Fruit fly (Drosophila melanogaster): Measurements from ENCODE around the gene CG17612.

CG17612 gene

DNA sequence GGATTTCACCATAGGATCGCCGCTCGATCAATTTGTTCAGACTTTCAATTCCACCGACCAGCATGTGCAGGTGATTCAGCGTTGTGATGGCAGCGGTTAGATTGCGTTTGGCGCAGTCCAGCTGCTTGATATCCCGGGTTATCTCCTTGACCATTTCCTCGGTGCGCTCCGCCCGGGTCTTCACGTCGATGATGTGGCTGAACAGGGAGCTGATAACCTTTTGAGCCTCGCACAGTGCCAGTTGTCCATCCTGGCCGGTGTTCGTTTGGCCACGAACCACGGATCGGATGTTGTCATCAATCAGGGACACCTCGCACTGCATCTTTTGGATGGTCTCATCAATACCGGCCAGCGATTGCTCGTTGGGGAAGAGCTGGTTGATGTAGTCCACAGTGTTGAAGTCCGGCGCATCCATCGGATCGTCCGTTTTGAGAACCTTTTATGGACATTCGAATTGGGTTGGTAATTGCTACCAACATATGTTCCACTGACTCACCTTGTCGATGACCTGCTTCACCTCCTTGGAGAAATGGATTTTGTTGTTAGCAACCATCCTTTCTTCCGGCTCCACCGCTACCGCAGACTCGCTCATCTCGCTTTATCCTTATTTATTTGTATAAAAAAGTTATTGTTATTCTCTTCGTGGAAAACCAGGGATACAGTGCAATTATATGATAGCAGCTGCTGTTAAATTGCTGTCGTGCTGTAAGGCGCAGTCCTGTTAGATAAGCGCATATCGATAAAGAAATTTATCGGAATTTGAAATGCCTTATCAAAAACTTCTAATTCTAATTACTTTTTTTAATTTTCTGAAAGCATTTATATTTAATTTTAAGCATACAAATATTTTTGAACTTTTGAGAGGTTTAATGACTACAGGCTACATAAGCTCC lies 3.1 kb upstream of the CG17612 start, which contains the start of gene Vps53:
Gene Vps53, minus strand, starts transcription at position 676 of the 893 bp plus-strand sequence.
- TF ChIP-seq Crg-1 (GFP tag; optimal IDR thresholded peaks at IDR 0.05): no peak
- TF ChIP-seq bab1 (GFP tag; optimal IDR thresholded peaks at IDR 0.05): no peak
- no peak for TF ChIP-seq cnc (optimal IDR thresholded peaks at IDR 0.05)
- TF ChIP-seq CG14711 (tag; optimal IDR thresholded peaks at IDR 0.05): no peak
- no peak for TF ChIP-seq CG7045 (GFP tag; optimal IDR thresholded peaks at IDR 0.05)
- no peak for TF ChIP-seq CG12768 (GFP tag; optimal IDR thresholded peaks at IDR 0.05)
- TF ChIP-seq CG33017 (tag; optimal IDR thresholded peaks at IDR 0.05): no peak
- TF ChIP-seq Clk (GFP tag; optimal IDR thresholded peaks at IDR 0.05): no peak
- no peak for TF ChIP-seq CG7101 (tag; optimal IDR thresholded peaks at IDR 0.05)
- TF ChIP-seq cic (GFP tag; optimal IDR thresholded peaks at IDR 0.05): no peak
- TF ChIP-seq Mnt (GFP tag; optimal IDR thresholded peaks at IDR 0.05): no peak
- TF ChIP-seq CG1620 (GFP tag; optimal IDR thresholded peaks at IDR 0.05): no peak
- no peak for TF ChIP-seq ovo (GFP tag; optimal IDR thresholded peaks at IDR 0.05)
- TF ChIP-seq toe (GFP tag; optimal IDR thresholded peaks at IDR 0.05): no peak

DNA sequence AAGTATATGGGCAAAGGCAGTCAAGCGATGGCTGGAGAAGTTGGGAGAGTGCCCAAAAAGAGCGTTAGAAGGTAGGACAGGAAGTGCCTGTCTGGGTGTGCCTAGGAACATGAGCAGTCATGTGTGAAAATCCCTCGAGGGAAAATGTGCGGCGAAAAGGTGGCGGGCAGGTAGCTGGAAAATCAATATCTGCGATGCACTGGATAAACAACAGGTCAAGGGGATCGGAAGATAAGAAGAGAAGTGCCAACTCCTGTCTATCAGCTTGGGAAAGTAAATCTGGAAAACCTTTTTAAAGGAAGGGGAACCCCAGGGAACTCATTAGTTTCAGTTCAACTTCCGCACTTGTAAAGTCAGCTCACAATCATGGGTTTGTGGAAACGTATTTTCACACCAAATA lies 4.2 kb downstream of the CG17612 start:
- TF ChIP-seq ovo (GFP tag; optimal IDR thresholded peaks at IDR 0.05): no peak
- no peak for TF ChIP-seq cic (GFP tag; optimal IDR thresholded peaks at IDR 0.05)
- no peak for TF ChIP-seq pad (GFP tag; optimal IDR thresholded peaks at IDR 0.05)
- no peak for TF ChIP-seq tj (GFP tag; optimal IDR thresholded peaks at IDR 0.05)
- TF ChIP-seq CG7101 (tag; optimal IDR thresholded peaks at IDR 0.05): no peak

DNA sequence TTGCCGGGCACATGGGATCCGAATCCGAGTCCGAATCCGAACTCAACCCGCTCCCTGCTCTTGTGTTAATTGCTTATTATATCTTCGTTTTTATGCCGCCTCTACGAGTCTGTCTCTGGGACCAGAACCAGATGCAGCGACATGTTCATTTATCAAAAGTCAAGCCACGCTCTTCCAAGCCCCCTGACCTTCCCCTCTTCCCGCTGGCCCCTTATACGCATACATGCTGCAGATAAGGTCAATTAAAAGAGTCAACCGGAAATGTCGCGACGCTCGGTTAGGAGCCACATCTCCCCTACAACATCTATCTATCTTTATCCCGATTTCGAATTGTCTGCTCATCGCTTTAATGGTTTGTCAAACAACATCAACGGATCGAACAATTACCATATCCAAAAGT lies 4.8 kb downstream of the CG17612 start:
- no peak for TF ChIP-seq toe (GFP tag; optimal IDR thresholded peaks at IDR 0.05)
- no peak for TF ChIP-seq pad (GFP tag; optimal IDR thresholded peaks at IDR 0.05)
- TF ChIP-seq cnc (optimal IDR thresholded peaks at IDR 0.05): no peak
- no peak for TF ChIP-seq cic (GFP tag; optimal IDR thresholded peaks at IDR 0.05)
- no peak for TF ChIP-seq CG11617 (GFP tag; optimal IDR thresholded peaks at IDR 0.05)
- TF ChIP-seq CG7101 (tag; optimal IDR thresholded peaks at IDR 0.05): no peak
- no peak for TF ChIP-seq kay (GFP tag; ENCODE audit: borderline replicate concordance)
- no peak for TF ChIP-seq Hr96 (GFP tag; optimal IDR thresholded peaks at IDR 0.05)
- no peak for TF ChIP-seq CG33017 (tag; optimal IDR thresholded peaks at IDR 0.05)
- TF ChIP-seq CG14711 (tag; optimal IDR thresholded peaks at IDR 0.05): no peak

DNA sequence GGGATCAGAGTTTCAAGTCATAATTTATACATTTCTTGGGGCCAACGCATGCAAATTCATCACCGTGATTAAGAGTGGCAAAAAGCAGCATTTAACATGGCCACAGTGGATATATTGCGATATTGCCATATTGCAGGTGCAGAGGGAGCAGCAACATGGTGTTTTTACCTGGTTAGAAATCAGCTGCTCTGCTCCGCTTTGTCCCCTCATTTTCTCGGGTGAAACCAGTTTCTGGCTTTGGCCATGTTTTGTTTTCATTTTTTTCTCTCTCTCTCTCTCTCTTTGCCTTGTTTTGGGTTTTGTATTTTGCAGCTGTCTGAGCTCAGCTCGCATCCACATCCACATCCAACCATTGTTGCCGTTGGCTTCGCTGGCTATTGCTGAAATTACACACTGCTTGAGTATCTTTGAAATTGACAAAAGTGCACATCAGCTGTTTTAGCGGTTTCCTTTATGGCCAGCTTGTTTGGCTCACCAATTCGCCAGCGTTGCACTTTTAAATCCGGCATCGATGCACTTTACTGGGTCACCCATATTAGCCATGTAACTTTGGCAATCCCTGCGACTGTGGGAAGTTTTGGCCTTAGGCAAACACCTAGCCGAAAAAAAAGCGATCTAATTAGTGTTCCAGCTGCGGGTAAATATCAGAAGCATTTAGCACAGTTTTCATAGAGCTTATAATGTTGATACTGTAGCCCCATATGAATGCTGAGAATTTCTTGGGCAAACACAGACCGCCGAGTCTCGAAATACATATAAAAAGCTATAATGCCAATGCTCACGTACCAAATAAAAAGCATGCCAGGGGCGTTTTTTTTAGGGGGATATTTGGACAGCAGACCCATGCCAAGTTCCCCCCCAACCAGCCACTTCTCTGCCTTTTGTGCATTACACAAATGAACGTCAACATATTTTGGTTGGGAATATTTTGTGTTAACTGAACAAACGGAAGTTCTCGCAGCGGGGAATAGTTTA lies 7.2 kb downstream of the CG17612 start:
- TF ChIP-seq tj (GFP tag; optimal IDR thresholded peaks at IDR 0.05) (peak; percentile 98), CG33017 (tag; optimal IDR thresholded peaks at IDR 0.05) (no peak)

DNA sequence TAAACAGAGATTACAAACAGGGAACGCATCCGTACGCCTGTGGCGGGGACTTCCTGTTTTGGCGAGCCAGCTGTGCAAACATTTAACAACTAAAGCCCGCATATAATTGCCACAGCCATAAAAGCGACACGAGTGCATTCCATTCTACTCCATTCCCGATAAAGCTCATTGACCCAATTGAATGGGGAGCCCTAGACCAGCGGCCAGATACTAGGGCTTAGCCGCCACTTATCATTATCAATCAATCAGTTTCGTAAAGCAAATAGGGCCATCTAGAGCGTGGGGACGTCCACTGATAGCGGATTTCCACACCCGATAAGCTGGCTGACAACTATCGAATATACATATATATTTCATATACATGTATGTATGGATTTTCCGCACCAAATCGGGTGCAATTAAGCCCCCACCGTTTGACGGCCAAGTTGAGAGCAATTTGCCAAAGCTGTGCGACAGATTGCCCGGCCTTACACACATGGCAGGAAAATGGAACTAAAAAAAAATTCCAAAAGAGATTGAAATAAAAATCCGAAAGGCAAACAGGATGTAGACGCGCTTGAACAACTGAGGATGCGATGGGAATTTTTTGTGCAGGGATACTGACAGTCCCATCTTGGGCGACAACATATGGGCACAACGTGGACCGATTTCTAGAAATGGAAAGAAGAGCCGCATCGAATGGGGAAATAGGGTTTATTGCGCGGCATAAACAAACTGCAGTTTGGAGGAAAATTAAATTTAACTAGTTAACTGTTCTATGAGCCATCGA lies 9.5 kb downstream of the CG17612 start:
- no peak for TF ChIP-seq Crg-1 (GFP tag; optimal IDR thresholded peaks at IDR 0.05)

DNA sequence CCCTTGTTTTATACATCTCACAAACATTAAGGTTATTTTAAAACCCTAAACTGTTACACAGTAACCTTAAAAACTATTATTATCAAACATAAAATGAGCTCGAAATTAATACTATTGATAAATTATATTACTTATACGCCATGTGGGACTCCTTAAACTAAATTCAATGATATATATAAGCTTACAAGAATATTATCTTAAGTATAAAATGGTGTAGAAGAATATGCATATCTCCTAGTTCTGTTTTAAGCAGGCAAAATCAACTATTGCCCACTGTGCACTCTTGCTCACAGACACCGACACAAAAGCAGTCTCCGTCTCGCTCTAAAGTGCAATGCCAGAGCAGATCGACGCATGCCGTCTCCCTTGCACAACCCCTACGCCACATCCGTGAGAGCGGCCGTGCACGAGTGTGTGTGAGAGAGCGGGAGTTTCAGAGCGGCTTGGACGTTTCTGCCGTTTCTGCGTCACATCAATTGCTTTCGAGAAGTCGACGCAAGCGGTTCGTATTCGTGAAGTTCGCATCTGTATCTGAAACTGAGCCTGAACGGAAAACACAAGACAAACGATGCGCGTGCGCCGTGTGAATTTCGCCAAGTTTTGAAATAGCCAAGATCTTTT lies 10.9 kb downstream of the CG17612 start:
- TF ChIP-seq CG33017 (tag; optimal IDR thresholded peaks at IDR 0.05) (no peak), tj (GFP tag; optimal IDR thresholded peaks at IDR 0.05) (peak; percentile 55), CG12768 (GFP tag; optimal IDR thresholded peaks at IDR 0.05) (no peak), bab1 (GFP tag; optimal IDR thresholded peaks at IDR 0.05) (peak; percentile 33), CG5204 (GFP tag; optimal IDR thresholded peaks at IDR 0.05) (no peak), Hr96 (GFP tag; optimal IDR thresholded peaks at IDR 0.05) (no peak), ovo (GFP tag; optimal IDR thresholded peaks at IDR 0.05) (no peak), pad (GFP tag; optimal IDR thresholded peaks at IDR 0.05) (peak; percentile 93), cnc (optimal IDR thresholded peaks at IDR 0.05) (no peak)

Data from whole organism, adult.